Worm (Caenorhabditis elegans): ENCODE results near the gene hif-1.

Gene hif-1

DNA sequence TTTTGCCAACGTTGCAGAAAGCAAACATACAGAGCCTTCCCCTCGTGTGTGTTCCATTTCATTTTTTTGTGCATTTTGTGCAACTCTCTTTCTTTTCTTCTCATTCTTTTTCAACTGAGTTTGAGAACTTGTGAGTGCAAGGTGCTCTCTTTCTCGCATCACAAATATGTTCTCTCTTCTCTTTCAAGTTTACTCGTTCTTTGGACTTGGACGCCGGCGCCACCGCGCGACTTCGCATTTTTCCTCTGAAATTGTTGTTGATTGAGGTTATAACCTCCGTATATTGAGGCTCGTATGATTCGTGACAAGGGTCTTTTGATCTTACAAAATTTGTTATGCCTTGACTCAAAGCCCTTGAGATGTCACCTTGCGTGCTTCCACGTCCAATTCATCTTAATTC, 3.4 kb upstream of the hif-1 start (continued):
- TF ChIP-seq elt-1 (tag; optimal IDR thresholded peaks at IDR 0.05) (peak; percentile 1), ztf-4 (tag; optimal IDR thresholded peaks at IDR 0.05) (no peak), egl-27 (tag; optimal IDR thresholded peaks at IDR 0.05) (no peak), snpc-4 (tag; optimal IDR thresholded peaks at IDR 0.05) (peak; percentile 59), lsy-12 (tag; optimal IDR thresholded peaks at IDR 0.05) (no peak), ceh-28 (tag; optimal IDR thresholded peaks at IDR 0.05) (peak; percentile 17), unc-62 (GFP tag; optimal IDR thresholded peaks at IDR 0.05) (no peak), nhr-28 (tag; optimal IDR thresholded peaks at IDR 0.05) (no peak), jun-1 (tag; optimal IDR thresholded peaks at IDR 0.05) (peak; percentile 80), R02D3.7 (tag; optimal IDR thresholded peaks at IDR 0.05) (no peak), ZK546.5 (tag; optimal IDR thresholded peaks at IDR 0.05) (no peak), nhr-237 (tag; optimal IDR thresholded peaks at IDR 0.05) (no peak), fkh-2 (tag; optimal IDR thresholded peaks at IDR 0.05) (no peak), nhr-43 (tag; optimal IDR thresholded peaks at IDR 0.05; ENCODE audit: poor library complexity, severe bottlenecking) (no peak), tbx-2 (tag; optimal IDR thresholded peaks at IDR 0.05) (no peak), fkh-10 (GFP tag; optimal IDR thresholded peaks at IDR 0.05) (no peak), ceh-9 (tag; optimal IDR thresholded peaks at IDR 0.05) (no peak), egl-5 (tag; optimal IDR thresholded peaks at IDR 0.05) (no peak), lin-15B (tag; optimal IDR thresholded peaks at IDR 0.05) (peak; percentile 26), nhr-67 (tag; optimal IDR thresholded peaks at IDR 0.05) (no peak), eor-1 (tag; optimal IDR thresholded peaks at IDR 0.05) (no peak), nhr-11 (tag; optimal IDR thresholded peaks at IDR 0.05) (no peak), ama-1 (optimal IDR thresholded peaks at IDR 0.05) (peak; percentile 92)

DNA sequence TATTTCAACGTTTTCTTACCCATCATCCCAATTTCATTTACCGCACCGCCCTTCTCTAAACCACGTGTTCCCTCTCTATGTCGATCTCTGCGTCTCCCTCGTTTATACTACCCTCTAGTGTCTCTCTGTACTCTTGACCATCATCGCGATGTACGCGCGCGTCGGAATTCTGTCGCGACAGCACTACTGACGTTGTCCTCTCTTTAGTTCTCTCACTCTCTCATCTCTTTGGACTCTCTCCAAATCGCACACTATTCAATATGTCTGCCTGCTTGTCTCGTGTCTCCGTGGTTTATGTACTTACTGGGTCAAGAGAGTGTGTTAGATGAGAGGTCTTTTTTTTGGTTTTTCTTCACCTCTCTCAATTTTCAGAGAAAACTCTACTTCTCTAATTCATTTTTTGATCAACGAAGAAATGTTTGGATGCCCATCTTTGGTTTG, 1.9 kb upstream of the hif-1 start:
- TF ChIP-seq lin-15B (tag; optimal IDR thresholded peaks at IDR 0.05) (peak; percentile 63), ceh-28 (tag; optimal IDR thresholded peaks at IDR 0.05) (peak; percentile 91), snpc-4 (tag; optimal IDR thresholded peaks at IDR 0.05) (peak; percentile 76), nhr-11 (tag; optimal IDR thresholded peaks at IDR 0.05) (peak; percentile 94), fkh-10 (GFP tag; optimal IDR thresholded peaks at IDR 0.05) (peak; percentile 81), zag-1 (tag; optimal IDR thresholded peaks at IDR 0.05) (peak; percentile 36), elt-3 (tag; optimal IDR thresholded peaks at IDR 0.05) (peak in 1 of 3 experiments; percentile 33), nfya-1 (tag; optimal IDR thresholded peaks at IDR 0.05; ENCODE audit: insufficient read depth) (peak; percentile 95), hmg-11 (tag; optimal IDR thresholded peaks at IDR 0.05) (peak; percentile 96), sea-2 (GFP tag; optimal IDR thresholded peaks at IDR 0.05) (no peak), nhr-77 (tag; optimal IDR thresholded peaks at IDR 0.05) (no peak), ZK546.5 (tag; optimal IDR thresholded peaks at IDR 0.05) (no peak), tbx-2 (tag; optimal IDR thresholded peaks at IDR 0.05) (peak; percentile 89), nhr-23 (tag; optimal IDR thresholded peaks at IDR 0.05) (peak; percentile 98), nhr-237 (tag; optimal IDR thresholded peaks at IDR 0.05) (no peak), unc-39 (tag; optimal IDR thresholded peaks at IDR 0.05) (peak; percentile 51), daf-12 (tag; optimal IDR thresholded peaks at IDR 0.05) (peak; percentile 3), fos-1 (tag; optimal IDR thresholded peaks at IDR 0.05) (peak; percentile 54), ceh-16 (tag; optimal IDR thresholded peaks at IDR 0.05) (no peak), ztf-11 (tag; optimal IDR thresholded peaks at IDR 0.05) (no peak), nhr-12 (tag; optimal IDR thresholded peaks at IDR 0.05) (no peak), ztf-4 (tag; optimal IDR thresholded peaks at IDR 0.05) (peak; percentile 86), nhr-28 (tag; optimal IDR thresholded peaks at IDR 0.05) (no peak), ceh-82 (tag; optimal IDR thresholded peaks at IDR 0.05) (peak; percentile 81), nhr-25 (tag; optimal IDR thresholded peaks at IDR 0.05) (peak; percentile 96), egl-5 (tag; optimal IDR thresholded peaks at IDR 0.05) (peak; percentile 97), nhr-76 (tag; optimal IDR thresholded peaks at IDR 0.05) (peak; percentile 46), elt-1 (tag; optimal IDR thresholded peaks at IDR 0.05) (peak; percentile 67), aly-2 (tag; optimal IDR thresholded peaks at IDR 0.05) (no peak), pqm-1 (tag; optimal IDR thresholded peaks at IDR 0.05) (peak; percentile 84), lin-39 (tag; optimal IDR thresholded peaks at IDR 0.05) (peak; percentile 99), jun-1 (tag; optimal IDR thresholded peaks at IDR 0.05) (peak; percentile 96), pha-4 (tag; optimal IDR thresholded peaks at IDR 0.05) (no peak), mdl-1 (tag; optimal IDR thresholded peaks at IDR 0.05) (peak; percentile 98), mml-1 (tag; optimal IDR thresholded peaks at IDR 0.05) (peak; percentile 2), R02D3.7 (tag; optimal IDR thresholded peaks at IDR 0.05) (peak; percentile 78), ama-1 (optimal IDR thresholded peaks at IDR 0.05) (peak; percentile 87), eor-1 (tag; optimal IDR thresholded peaks at IDR 0.05) (peak in 1 of 2 experiments; percentile 50), nhr-67 (tag; optimal IDR thresholded peaks at IDR 0.05) (no peak), fkh-2 (tag; optimal IDR thresholded peaks at IDR 0.05) (peak; percentile 50), ceh-9 (tag; optimal IDR thresholded peaks at IDR 0.05) (no peak), unc-62 (GFP tag; optimal IDR thresholded peaks at IDR 0.05) (peak; percentile 93), nhr-43 (tag; optimal IDR thresholded peaks at IDR 0.05; ENCODE audit: poor library complexity, severe bottlenecking) (peak; percentile 84), skn-1 (tag; optimal IDR thresholded peaks at IDR 0.05) (peak; percentile 91), lsy-12 (tag; optimal IDR thresholded peaks at IDR 0.05) (peak; percentile 96), elt-2 (tag; optimal IDR thresholded peaks at IDR 0.05) (peak; percentile 85), egl-27 (tag; optimal IDR thresholded peaks at IDR 0.05) (peak; percentile 76)

Measured in whole organism, L3 larva.